Worm (Caenorhabditis elegans) whole organism, young adult: Measurements from ENCODE around the gene C16A3.2.

Experiments used
- B0019.2 ChIP-seq: fragments of 200-800 bp; sonication (Bioruptor generic); conservative IDR thresholded peaks from 2 replicates; pipeline ENCODE4 v1.3.6; 2022; ENCODE audit warnings: missing genetic modification reagents, missing genetic modification characterization, missing compliant biosample characterization
- C06A6.2 ChIP-seq: fragments of 200-800 bp; sonication (Bioruptor generic); conservative IDR thresholded peaks from 2 replicates; pipeline ENCODE4 v1.3.6; 2022; ENCODE audit warnings: missing genetic modification characterization, missing compliant biosample characterization
- C17E4.6 ChIP-seq: fragments of 200-800 bp; sonication (Bioruptor generic); IDR thresholded peaks from 2 replicates; pipeline ENCODE4 v1.3.6; 2022; ENCODE audit warnings: missing genetic modification reagents, missing genetic modification characterization, missing compliant biosample characterization
- D2030.7 ChIP-seq: fragments of 200-800 bp; sonication (Bioruptor generic); IDR thresholded peaks from 2 replicates; pipeline ENCODE4 v1.3.6; 2022; ENCODE audit warnings: missing genetic modification reagents, missing genetic modification characterization, missing compliant biosample characterization
- F22D6.2 ChIP-seq: sonication (generic microtip); optimal IDR thresholded peaks from 2 replicates; lab custom pipeline; 2016; ENCODE audit warnings: mild to moderate bottlenecking, missing genetic modification characterization, missing compliant biosample characterization
- F52B5.7 ChIP-seq: sonication (generic microtip); optimal IDR thresholded peaks from 2 replicates; lab custom pipeline; 2016; ENCODE audit warnings: mild to moderate bottlenecking, missing genetic modification characterization, missing compliant biosample characterization
- F55B11.4 ChIP-seq: sonication (generic microtip); optimal IDR thresholded peaks from 2 replicates; lab custom pipeline; 2016; ENCODE audit warnings: missing compliant biosample characterization, missing genetic modification characterization, borderline replicate concordance; ENCODE audit not compliant: insufficient read depth
- Y56A3A.18 ChIP-seq: fragments of 200-800 bp; sonication (Bioruptor generic); IDR thresholded peaks from 2 replicates; pipeline ENCODE4 v1.3.6; 2022; ENCODE audit warnings: missing genetic modification reagents, missing genetic modification characterization, missing compliant biosample characterization
- Y79H2A.3 ChIP-seq: fragments of 200-800 bp; sonication (Bioruptor generic); conservative IDR thresholded peaks from 2 replicates; pipeline ENCODE4 v1.3.6; 2022; ENCODE audit warnings: missing genetic modification reagents, missing genetic modification characterization, missing compliant biosample characterization
- ZK185.1 ChIP-seq: sonication (generic microtip); optimal IDR thresholded peaks from 2 replicates; lab custom pipeline; 2016; ENCODE audit warnings: mild to moderate bottlenecking, missing genetic modification characterization, missing compliant biosample characterization; ENCODE audit not compliant: poor library complexity, severe bottlenecking
- akir-1 ChIP-seq: fragments of 200-800 bp; sonication (Bioruptor generic); optimal IDR thresholded peaks from 2 replicates; lab custom pipeline; 2018; ENCODE audit warnings: mild to moderate bottlenecking, missing genetic modification characterization, moderate library complexity, missing compliant biosample characterization
- bed-2 ChIP-seq: fragments of 200-800 bp; sonication (Bioruptor generic); IDR thresholded peaks from 2 replicates; pipeline ENCODE4 v1.3.6; 2022; ENCODE audit warnings: missing genetic modification reagents, missing genetic modification characterization, missing compliant biosample characterization
- cebp-2 ChIP-seq: fragments of 200-800 bp; sonication (Bioruptor generic); IDR thresholded peaks from 2 replicates; pipeline ENCODE4 v1.3.6; 2022; ENCODE audit warnings: missing genetic modification characterization, missing compliant biosample characterization
- ceh-100 ChIP-seq: fragments of 200-800 bp; sonication (Bioruptor generic); IDR thresholded peaks from 2 replicates; pipeline ENCODE4 v1.3.6; 2022; ENCODE audit warnings: missing genetic modification reagents, missing genetic modification characterization, missing compliant biosample characterization
- ceh-79 ChIP-seq: sonication (generic microtip); optimal IDR thresholded peaks from 2 replicates; lab custom pipeline; 2017; ENCODE audit warnings: mild to moderate bottlenecking, missing genetic modification characterization, missing compliant biosample characterization
- ceh-91 ChIP-seq: fragments of 200-800 bp; sonication (Bioruptor generic); IDR thresholded peaks from 2 replicates; pipeline ENCODE4 v1.3.6; 2022; ENCODE audit warnings: missing genetic modification reagents, missing genetic modification characterization, missing compliant biosample characterization
- chd-7 ChIP-seq: sonication (generic microtip); optimal IDR thresholded peaks from 2 replicates; lab custom pipeline; 2016; ENCODE audit warnings: mild to moderate bottlenecking, missing genetic modification characterization, moderate library complexity, missing compliant biosample characterization
- dpff-1 ChIP-seq: sonication (generic microtip); optimal IDR thresholded peaks from 2 replicates; lab custom pipeline; 2017; ENCODE audit warnings: mild to moderate bottlenecking, missing genetic modification characterization, missing compliant biosample characterization
- efl-1 ChIP-seq: fragments of 150-350 bp; optimal IDR thresholded peaks from 2 replicates; lab custom pipeline; 2014; ENCODE audit warnings: missing biosample characterization, missing genetic modification reagents, missing genetic modification characterization
- ets-4 ChIP-seq: fragments of 200-800 bp; sonication (Bioruptor generic); optimal IDR thresholded peaks from 2 replicates; lab custom pipeline; 2018; ENCODE audit warnings: mild to moderate bottlenecking, missing genetic modification characterization, missing compliant biosample characterization
- hlh-12 ChIP-seq: sonication (generic microtip); optimal IDR thresholded peaks from 2 replicates; lab custom pipeline; 2016; ENCODE audit warnings: missing genetic modification characterization, missing compliant biosample characterization
- hmg-20 ChIP-seq: fragments of 200-800 bp; sonication (Bioruptor generic); IDR thresholded peaks from 2 replicates; pipeline ENCODE4 v1.3.6; 2022; ENCODE audit warnings: missing genetic modification reagents, missing genetic modification characterization, missing compliant biosample characterization
- hsf-1 ChIP-seq: fragments of 200-800 bp; sonication (Bioruptor generic); IDR thresholded peaks from 2 replicates; pipeline ENCODE4 v1.3.6; 2022; ENCODE audit warnings: missing genetic modification reagents, missing genetic modification characterization, missing compliant biosample characterization
- lin-26 ChIP-seq: fragments of 200-800 bp; sonication (Bioruptor generic); IDR thresholded peaks from 2 replicates; pipeline ENCODE4 v1.3.6; 2022; ENCODE audit warnings: missing genetic modification reagents, missing genetic modification characterization, missing compliant biosample characterization
- lin-35 ChIP-seq, 3 experiments: fragments of 150-350 bp in 2 of 3; sonication (generic microtip) in 1 of 3; optimal IDR thresholded peaks; 2 replicates each; lab custom pipeline; 2014 to 2018; ENCODE audit warnings: missing biosample characterization in 3 of 3, missing genetic modification characterization in 3 of 3, missing genetic modification reagents in 3 of 3
- madf-10 ChIP-seq: sonication (generic microtip); optimal IDR thresholded peaks from 2 replicates; lab custom pipeline; 2016; ENCODE audit warnings: mild to moderate bottlenecking, missing genetic modification characterization, missing compliant biosample characterization
- madf-3 ChIP-seq: fragments of 200-800 bp; sonication (Bioruptor generic); IDR thresholded peaks from 2 replicates; pipeline ENCODE4 v1.3.6; 2022; ENCODE audit warnings: missing genetic modification reagents, missing genetic modification characterization, missing compliant biosample characterization
- mxl-1 ChIP-seq: sonication (generic microtip); optimal IDR thresholded peaks from 2 replicates; lab custom pipeline; 2016; ENCODE audit warnings: missing genetic modification characterization, missing compliant biosample characterization
- nfya-1 ChIP-seq: sonication (generic microtip); optimal IDR thresholded peaks from 2 replicates; lab custom pipeline; 2017; ENCODE audit warnings: antibody characterized with exemption, missing compliant biosample characterization, missing genetic modification characterization, borderline replicate concordance; ENCODE audit not compliant: insufficient read depth
- nfya-2 ChIP-seq: fragments of 200-800 bp; sonication (Bioruptor generic); IDR thresholded peaks from 2 replicates; pipeline ENCODE4 v1.3.6; 2022; ENCODE audit warnings: missing genetic modification reagents, missing genetic modification characterization, missing compliant biosample characterization
- nhr-120 ChIP-seq: fragments of 200-800 bp; sonication (Bioruptor generic); IDR thresholded peaks from 2 replicates; pipeline ENCODE4 v1.3.6; 2022; ENCODE audit warnings: missing genetic modification characterization, missing compliant biosample characterization
- nhr-179 ChIP-seq: sonication (generic microtip); optimal IDR thresholded peaks from 2 replicates; lab custom pipeline; 2016; ENCODE audit warnings: mild to moderate bottlenecking, missing genetic modification characterization, missing compliant biosample characterization
- nhr-90 ChIP-seq: sonication (generic microtip); optimal IDR thresholded peaks from 2 replicates; lab custom pipeline; 2016; ENCODE audit warnings: missing genotype, mild to moderate bottlenecking, missing genetic modification characterization, missing compliant biosample characterization
- pha-4 ChIP-seq: fragments of 150-350 bp; sonication (generic microtip); optimal IDR thresholded peaks from 2 replicates; lab custom pipeline; 2014; ENCODE audit warnings: missing biosample characterization, missing genetic modification reagents, missing genetic modification characterization
- rcor-1 ChIP-seq: fragments of 200-800 bp; sonication (Bioruptor generic); IDR thresholded peaks from 2 replicates; pipeline ENCODE4 v1.3.6; 2022; ENCODE audit warnings: missing genetic modification reagents, missing genetic modification characterization, missing compliant biosample characterization
- rec-8 ChIP-seq, 2 experiments: sonication (generic microtip); optimal IDR thresholded peaks; 2 replicates each; lab custom pipeline; 2016; ENCODE audit warnings: mild to moderate bottlenecking in 2 of 2, missing genetic modification characterization in 2 of 2, missing genetic modification reagents in 2 of 2, missing genotype in 2 of 2, missing biosample characterization in 1 of 2, missing compliant biosample characterization in 1 of 2, moderate library complexity in 1 of 2
- sdz-38 ChIP-seq: sonication (generic microtip); optimal IDR thresholded peaks from 2 replicates; lab custom pipeline; 2016; ENCODE audit warnings: missing genotype, missing genetic modification characterization, missing compliant biosample characterization
- sea-2 ChIP-seq: fragments of 200-800 bp; sonication (Bioruptor generic); IDR thresholded peaks from 2 replicates; pipeline ENCODE4 v1.3.6; 2022; ENCODE audit warnings: missing genetic modification characterization, missing compliant biosample characterization
- snpc-1.1 ChIP-seq: sonication (generic microtip); optimal IDR thresholded peaks from 2 replicates; lab custom pipeline; 2017; ENCODE audit warnings: missing genetic modification characterization, mild to moderate bottlenecking, missing compliant biosample characterization, antibody characterized with exemption, moderate library complexity, missing genotype, missing genetic modification reagents; ENCODE audit not compliant: insufficient read depth
- snpc-4 ChIP-seq, 5 experiments: fragments of 150-350 bp in 1 of 5; sonication (generic microtip) in 4 of 5; optimal IDR thresholded peaks; 2 replicates each; lab custom pipeline; 2014 to 2018; ENCODE audit warnings: missing genetic modification characterization in 5 of 5, missing biosample characterization in 3 of 5, antibody characterized with exemption in 2 of 5, mild to moderate bottlenecking in 2 of 5, missing compliant biosample characterization in 2 of 5, missing genotype in 2 of 5, moderate library complexity in 2 of 5, missing genetic modification reagents in 1 of 5
- somi-1 ChIP-seq: fragments of 200-800 bp; sonication (Bioruptor generic); optimal IDR thresholded peaks from 2 replicates; lab custom pipeline; 2018; ENCODE audit warnings: mild to moderate bottlenecking, missing genetic modification characterization, missing compliant biosample characterization
- sptf-2 ChIP-seq: fragments of 200-800 bp; sonication (Bioruptor generic); optimal IDR thresholded peaks from 2 replicates; lab custom pipeline; 2018; ENCODE audit warnings: mild to moderate bottlenecking, missing genetic modification characterization, missing compliant biosample characterization
- tbx-9 ChIP-seq: sonication (generic microtip); optimal IDR thresholded peaks from 2 replicates; lab custom pipeline; 2016; ENCODE audit warnings: borderline replicate concordance, missing genetic modification characterization, inconsistent platforms, missing compliant biosample characterization
- tlf-1 ChIP-seq: fragments of 200-800 bp; sonication (Bioruptor generic); optimal IDR thresholded peaks from 2 replicates; lab custom pipeline; 2018; ENCODE audit warnings: mild to moderate bottlenecking, missing genetic modification characterization, missing compliant biosample characterization
- unc-130 ChIP-seq: sonication (generic microtip); optimal IDR thresholded peaks from 2 replicates; lab custom pipeline; 2016; ENCODE audit warnings: missing genetic modification reagents, missing genetic modification characterization, missing compliant biosample characterization
- zim-3 ChIP-seq: sonication (generic microtip); optimal IDR thresholded peaks from 2 replicates; lab custom pipeline; 2017; ENCODE audit warnings: mild to moderate bottlenecking, missing genetic modification characterization, moderate library complexity, missing compliant biosample characterization
- ztf-22 ChIP-seq: fragments of 200-800 bp; sonication (Bioruptor generic); optimal IDR thresholded peaks from 2 replicates; lab custom pipeline; 2018; ENCODE audit warnings: mild to moderate bottlenecking, missing genetic modification characterization, moderate library complexity, missing compliant biosample characterization
- ztf-28 ChIP-seq: fragments of 200-800 bp; sonication (Bioruptor generic); IDR thresholded peaks from 2 replicates; pipeline ENCODE4 v1.3.6; 2022; ENCODE audit warnings: missing genetic modification reagents, missing genetic modification characterization, missing compliant biosample characterization

Gene C16A3.2

DNA sequence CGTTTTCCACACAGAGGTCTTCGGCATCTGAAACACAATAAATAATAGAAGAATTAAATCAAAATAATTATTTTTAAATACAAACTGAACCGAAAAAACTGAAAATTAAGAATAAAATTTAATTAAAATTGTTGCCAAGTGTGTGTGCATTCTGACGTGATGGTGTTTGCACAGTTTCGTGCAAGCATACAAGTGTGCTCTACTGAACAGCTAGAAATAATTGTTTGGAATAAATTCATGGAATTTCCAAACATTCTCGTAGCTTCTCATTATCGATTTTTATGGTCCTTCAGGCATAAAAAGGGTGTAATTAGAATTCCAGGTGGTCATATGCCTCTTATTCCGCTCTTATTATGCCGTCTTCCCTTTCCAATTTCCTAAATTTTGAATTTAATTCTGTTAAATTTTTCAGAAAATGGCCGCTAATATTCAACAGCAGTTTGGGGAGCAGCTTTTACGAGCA lies 42.2 kb downstream of the C16A3.2 start, which contains the start of the genes mrps-17 and txdc-9 (continued):
- TF ChIP-seq nfya-2 (GFP tag; lab: Robert Waterston, UW) (no peak), F52B5.7 (no peak), C17E4.6 (GFP tag; lab: Robert Waterston, UW) (no peak), Y79H2A.3 (GFP tag; lab: Robert Waterston, UW) (no peak), akir-1 (no peak), ceh-79 (tag; lab: Kevin White, UChicago) (no peak), pha-4 (no peak), rec-8 (tag; optimal IDR thresholded peaks at IDR 0.05; lab: Kevin White, UChicago) (no peak), mxl-1 (tag; lab: Kevin White, UChicago) (no peak), sea-2 (GFP tag; lab: Robert Waterston, UW) (no peak), lin-35 (GFP tag; optimal IDR thresholded peaks at IDR 0.05; lab: Kevin White, UChicago) (peak in 1 of 3 experiments; percentile 67), sdz-38 (tag; lab: Kevin White, UChicago) (no peak), ceh-100 (GFP tag; lab: Robert Waterston, UW) (no peak), dpff-1 (tag; lab: Kevin White, UChicago) (no peak), nhr-90 (tag; lab: Kevin White, UChicago) (no peak), snpc-4 (GFP tag; optimal IDR thresholded peaks at IDR 0.05; lab: Kevin White, UChicago) (no peak), snpc-4 (tag; optimal IDR thresholded peaks at IDR 0.05; lab: Kevin White, UChicago) (peak in 1 of 4 experiments; percentile 35), F55B11.4 (tag; lab: Kevin White, UChicago) (no peak), Y56A3A.18 (GFP tag; lab: Robert Waterston, UW) (no peak), tlf-1 (GFP tag; lab: Kevin White, UChicago) (no peak), nhr-179 (tag; lab: Kevin White, UChicago) (no peak), somi-1 (GFP tag; lab: Kevin White, UChicago) (no peak), nhr-120 (GFP tag; lab: Robert Waterston, UW) (no peak), hsf-1 (GFP tag; lab: Robert Waterston, UW) (0 out of 2 replicates have a peak, but pooled peaks have one; percentile 27), ztf-22 (GFP tag; lab: Kevin White, UChicago) (no peak), chd-7 (tag; lab: Kevin White, UChicago) (no peak), ZK185.1 (tag; lab: Kevin White, UChicago) (peak; percentile 5), zim-3 (tag; lab: Kevin White, UChicago) (no peak), ztf-28 (GFP tag; lab: Robert Waterston, UW) (no peak), unc-130 (GFP tag; lab: Kevin White, UChicago) (no peak), ets-4 (GFP tag; lab: Kevin White, UChicago) (no peak), bed-2 (GFP tag; lab: Robert Waterston, UW) (no peak), hlh-12 (tag; lab: Kevin White, UChicago) (no peak), tbx-9 (tag; lab: Kevin White, UChicago) (no peak), snpc-1.1 (tag; lab: Kevin White, UChicago) (peak; percentile 27), madf-3 (GFP tag; lab: Robert Waterston, UW) (no peak), efl-1 (GFP tag; lab: Kevin White, UChicago) (peak; percentile 47), rcor-1 (GFP tag; lab: Robert Waterston, UW) (no peak), sptf-2 (no peak), B0019.2 (0 out of 2 replicates have a peak, but pooled peaks have one; percentile 39), F22D6.2 (tag; lab: Kevin White, UChicago) (no peak), hmg-20 (no peak), C06A6.2 (GFP tag; lab: Robert Waterston, UW) (no peak), cebp-2 (GFP tag; lab: Robert Waterston, UW) (no peak), nfya-1 (tag; lab: Kevin White, UChicago) (no peak), D2030.7 (GFP tag; lab: Robert Waterston, UW) (0 out of 2 replicates have a peak, but pooled peaks have one; percentile 19), madf-10 (tag; lab: Kevin White, UChicago) (no peak), lin-26 (no peak), ceh-91 (no peak)
